Worm (Caenorhabditis elegans) whole organism, midembryonic: ENCODE data around the gene daz-1.

Experiments used
- flt-1 ChIP-seq: fragments of 200-800 bp; sonication (Bioruptor generic); IDR thresholded peaks from 2 replicates; pipeline ENCODE4 v1.3.6; 2022; ENCODE audit warnings: missing genetic modification characterization, missing compliant biosample characterization
- klf-2 ChIP-seq: fragments of 200-800 bp; sonication (Bioruptor generic); conservative IDR thresholded peaks from 2 replicates; pipeline ENCODE4 v1.3.6; 2022; ENCODE audit warnings: missing genetic modification reagents, missing genetic modification characterization, missing compliant biosample characterization
- med-1 ChIP-seq: sonication (generic microtip); optimal IDR thresholded peaks from 2 replicates; lab custom pipeline; 2017; ENCODE audit warnings: missing genetic modification characterization, mild to moderate bottlenecking, missing compliant biosample characterization, antibody characterized with exemption, missing genetic modification reagents; ENCODE audit not compliant: insufficient read depth

DNA sequence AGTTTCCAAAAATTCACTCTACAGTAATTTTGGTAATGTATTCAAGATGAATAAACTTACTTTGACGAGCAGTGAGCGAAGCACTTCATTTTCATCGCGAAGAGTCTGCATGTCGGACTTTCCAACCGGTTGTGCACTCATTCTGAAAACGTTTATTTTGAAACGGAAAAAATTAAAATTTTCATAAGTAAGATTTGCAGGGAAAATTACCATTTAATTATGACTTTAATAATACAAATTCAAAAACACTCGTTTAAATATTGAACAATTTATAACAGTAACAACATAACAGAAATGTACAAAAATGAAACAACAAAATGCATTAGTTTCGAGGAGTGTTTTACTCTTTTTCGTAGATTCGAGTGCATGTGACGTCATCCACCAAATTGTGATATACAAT lies 43.6 kb upstream of the daz-1 start, which contains the start of the genes EEED8.13 and EEED8.18:
- TF ChIP-seq flt-1 (GFP tag; lab: Robert Waterston, UW), result no peak
- no peak for TF ChIP-seq med-1 (GFP tag; lab: Kevin White, UChicago)
- TF ChIP-seq klf-2 (GFP tag; lab: Robert Waterston, UW), result no peak
